Fruit fly (Drosophila melanogaster): ENCODE data around the gene beat-VII.
A peak's percentile ranks its signal among the peaks of the same experiment; 100 is the strongest.

Gene beat-VII

dm6 chr3R:26704310-26704709 lies 22.5 kb upstream of the beat-VII start:
- TF ChIP-seq scrt (GFP tag; optimal IDR thresholded peaks at IDR 0.05): peak; percentile 52
- TF ChIP-seq CG11504 (tag; optimal IDR thresholded peaks at IDR 0.05): peak; percentile 29
- no peak for TF ChIP-seq gro (GFP tag; optimal IDR thresholded peaks at IDR 0.05)
- peak in 1 of 2 experiments; percentile 56 for TF ChIP-seq Pdp1 (GFP tag; optimal IDR thresholded peaks at IDR 0.05)

dm6 chr3R:26700125-26700524 lies 18.4 kb upstream of the beat-VII start:
- TF ChIP-seq Hr78 (GFP tag; optimal IDR thresholded peaks at IDR 0.05): no peak
- TF ChIP-seq Camta (GFP tag; optimal IDR thresholded peaks at IDR 0.05): no peak
- no peak for TF ChIP-seq tio (GFP tag; optimal IDR thresholded peaks at IDR 0.05)
- no peak; the same call in 1 of the 2 replicates for TF ChIP-seq CG10366 (GFP tag; IDR thresholded peaks at IDR 0.05)
- no peak for TF ChIP-seq CG4707 (GFP tag; optimal IDR thresholded peaks at IDR 0.05)
- TF ChIP-seq Med (GFP tag): no peak
- TF ChIP-seq eve (GFP tag; optimal IDR thresholded peaks at IDR 0.05): no peak
- TF ChIP-seq CG5953 (GFP tag; IDR thresholded peaks at IDR 0.05): no peak
- TF ChIP-seq luna (GFP tag; optimal IDR thresholded peaks at IDR 0.05): no peak
- no peak for TF ChIP-seq mld (GFP tag; IDR thresholded peaks at IDR 0.05; ENCODE audit: partially characterized antibody)
- no peak for TF ChIP-seq Nf-YC (tag; optimal IDR thresholded peaks at IDR 0.05)
- peak; percentile 56 for TF ChIP-seq Ets65A (GFP tag)
- no peak for TF ChIP-seq run (tag; optimal IDR thresholded peaks at IDR 0.05)
- TF ChIP-seq BEAF-32 (GFP tag; optimal IDR thresholded peaks at IDR 0.05): no peak
- no peak for TF ChIP-seq CG6765 (GFP tag; optimal IDR thresholded peaks at IDR 0.05)
- no peak for TF ChIP-seq fru (optimal IDR thresholded peaks at IDR 0.05)
- TF ChIP-seq CG17359 (tag; optimal IDR thresholded peaks at IDR 0.05): peak; percentile 12
- TF ChIP-seq CG8089 (GFP tag; optimal IDR thresholded peaks at IDR 0.05): no peak
- TF ChIP-seq CG15479 (GFP tag; optimal IDR thresholded peaks at IDR 0.05): no peak
- no peak for TF ChIP-seq ato (GFP tag; IDR thresholded peaks at IDR 0.05; ENCODE audit: partially characterized antibody)
- TF ChIP-seq exex (tag; optimal IDR thresholded peaks at IDR 0.05): no peak
- TF ChIP-seq lbe (GFP tag; optimal IDR thresholded peaks at IDR 0.05): no peak
- TF ChIP-seq CG11504 (tag; optimal IDR thresholded peaks at IDR 0.05): peak; percentile 16
- no peak for TF ChIP-seq ham (GFP tag; IDR thresholded peaks at IDR 0.05)
- TF ChIP-seq emc (GFP tag; optimal IDR thresholded peaks at IDR 0.05): no peak
- no peak for TF ChIP-seq CG11247 (GFP tag; IDR thresholded peaks at IDR 0.05)
- TF ChIP-seq CG17802 (tag; optimal IDR thresholded peaks at IDR 0.05): no peak
- TF ChIP-seq CG17328 (GFP tag; IDR thresholded peaks at IDR 0.05): peak; percentile 25; the same call in 1 of the 2 replicates
- TF ChIP-seq Chrac-16 (GFP tag; optimal IDR thresholded peaks at IDR 0.05): no peak
- TF ChIP-seq lab (GFP tag; optimal IDR thresholded peaks at IDR 0.05): peak; percentile 59
- peak; percentile 9 for TF ChIP-seq Fer1 (GFP tag; optimal IDR thresholded peaks at IDR 0.05)
- TF ChIP-seq Scr (GFP tag; IDR thresholded peaks at IDR 0.05; ENCODE audit: partially characterized antibody): no peak
- no peak for TF ChIP-seq sob (GFP tag; IDR thresholded peaks at IDR 0.05)
- TF ChIP-seq Hmr (GFP tag; optimal IDR thresholded peaks at IDR 0.05): peak; percentile 0
- peak; percentile 64 for TF ChIP-seq CG18599 (GFP tag; optimal IDR thresholded peaks at IDR 0.05)
- TF ChIP-seq Hr51 (GFP tag; optimal IDR thresholded peaks at IDR 0.05): peak in 1 of 2 experiments; percentile 15
- no peak for TF ChIP-seq maf-S (GFP tag; optimal IDR thresholded peaks at IDR 0.05)
- TF ChIP-seq Side (GFP tag; optimal IDR thresholded peaks at IDR 0.05): no peak
- TF ChIP-seq HLH4C (GFP tag; IDR thresholded peaks at IDR 0.05; ENCODE audit: partially characterized antibody): no peak
- TF ChIP-seq CG13123 (GFP tag; optimal IDR thresholded peaks at IDR 0.05): no peak
- TF ChIP-seq sqz (GFP tag; optimal IDR thresholded peaks at IDR 0.05): no peak
- TF ChIP-seq CG17568 (GFP tag; optimal IDR thresholded peaks at IDR 0.05): no peak
- TF ChIP-seq amos (GFP tag; IDR thresholded peaks at IDR 0.05; ENCODE audit: partially characterized antibody): no peak
- no peak for TF ChIP-seq sr (GFP tag; IDR thresholded peaks at IDR 0.05)
- 0 out of 2 replicates have a peak, but pooled peaks have one; percentile 22 for TF ChIP-seq Ptx1 (GFP tag; IDR thresholded peaks at IDR 0.05)
